Worm (Caenorhabditis elegans): Measurements from ENCODE around the gene nit-1.

nit-1 gene

ce11 chrIII:3953235-3953634 is 31.2 kb downstream of the nit-1 start:
- TF ChIP-seq rbr-2 (tag; optimal IDR thresholded peaks at IDR 0.05) (peak; percentile 20), dve-1 (tag; optimal IDR thresholded peaks at IDR 0.05; ENCODE audit: insufficient read depth) (peak; percentile 72), aha-1 (tag) (peak; percentile 92), T20F7.1 (GFP tag; optimal IDR thresholded peaks at IDR 0.05) (no peak), dmd-6 (GFP tag; IDR thresholded peaks at IDR 0.05) (peak; percentile 69), nhr-11 (tag; optimal IDR thresholded peaks at IDR 0.05) (peak; percentile 43), hmg-1.1 (GFP tag; IDR thresholded peaks at IDR 0.05) (no peak; the same call in none of the 2 replicates), unc-62 (GFP tag; optimal IDR thresholded peaks at IDR 0.05 in 1 of 2) (peak in 1 of 2 experiments; percentile 100), unc-62 (tag; optimal IDR thresholded peaks at IDR 0.05) (no peak), nhr-28 (tag; optimal IDR thresholded peaks at IDR 0.05) (peak; percentile 70), nhr-77 (tag; optimal IDR thresholded peaks at IDR 0.05) (peak; percentile 57), ctbp-1 (GFP tag; IDR thresholded peaks at IDR 0.05) (peak; percentile 47; the same call in 1 of the 2 replicates), ZK546.5 (tag; optimal IDR thresholded peaks at IDR 0.05) (no peak), ceh-28 (tag; optimal IDR thresholded peaks at IDR 0.05) (peak; percentile 2), madf-5 (GFP tag; IDR thresholded peaks at IDR 0.05) (0 out of 4 replicates have a peak, but pooled peaks of 1 of the 2 experiments have one; percentile 49), cey-2 (tag; optimal IDR thresholded peaks at IDR 0.05; ENCODE audit: borderline replicate concordance, insufficient read depth) (peak; percentile 25), nhr-25 (tag; optimal IDR thresholded peaks at IDR 0.05; ENCODE audit: borderline replicate concordance, insufficient read depth) (no peak), nhr-6 (tag; optimal IDR thresholded peaks at IDR 0.05) (peak; percentile 24), mep-1 (tag; optimal IDR thresholded peaks at IDR 0.05) (peak; percentile 56), hlh-11 (tag; optimal IDR thresholded peaks at IDR 0.05) (peak; percentile 93), set-16 (GFP tag; IDR thresholded peaks at IDR 0.05) (peak; percentile 74; the same call in 1 of the 2 replicates), hif-1 (tag; optimal IDR thresholded peaks at IDR 0.05) (peak in 1 of 2 experiments; percentile 80), ceh-20 (GFP tag; IDR thresholded peaks at IDR 0.05) (peak; percentile 81), mxl-3 (GFP tag; optimal IDR thresholded peaks at IDR 0.05) (peak; percentile 75), daf-8 (GFP tag; IDR thresholded peaks at IDR 0.05) (no peak), madf-9 (GFP tag; conservative IDR thresholded peaks at IDR 0.05) (0 out of 2 replicates have a peak, but pooled peaks have one; percentile 33), nhr-48 (tag; optimal IDR thresholded peaks at IDR 0.05) (peak; percentile 93), dmd-8 (GFP tag; IDR thresholded peaks at IDR 0.05) (no peak), mdt-29 (GFP tag; IDR thresholded peaks at IDR 0.05) (0 out of 2 replicates have a peak, but pooled peaks have one; percentile 48), hlh-30 (tag; optimal IDR thresholded peaks at IDR 0.05; ENCODE audit: insufficient read depth) (peak; percentile 96), F37D6.2 (tag; optimal IDR thresholded peaks at IDR 0.05) (peak; percentile 9), daf-16 (GFP tag; optimal IDR thresholded peaks at IDR 0.05) (no peak), daf-16 (tag; optimal IDR thresholded peaks at IDR 0.05) (peak; percentile 34), mdl-1 (tag; optimal IDR thresholded peaks at IDR 0.05) (peak; percentile 42 to 87), lin-39 (tag; optimal IDR thresholded peaks at IDR 0.05) (peak; percentile 63), nhr-111 (GFP tag; optimal IDR thresholded peaks at IDR 0.05) (no peak), lsy-2 (tag; optimal IDR thresholded peaks at IDR 0.05) (peak; percentile 1 to 65), zip-2 (tag; optimal IDR thresholded peaks at IDR 0.05) (no peak), nhr-102 (tag; optimal IDR thresholded peaks at IDR 0.05) (peak; percentile 36)

- no peak for TF ChIP-seq Y48G9A.11 (GFP tag; IDR thresholded peaks at IDR 0.05)
- TF ChIP-seq hlh-30 (tag; optimal IDR thresholded peaks at IDR 0.05; ENCODE audit: insufficient read depth), result peak; percentile 96
- TF ChIP-seq aha-1 (tag), result peak; percentile 96
- TF ChIP-seq nhr-28 (tag; optimal IDR thresholded peaks at IDR 0.05), result peak; percentile 52
- TF ChIP-seq dpl-1 (GFP tag; optimal IDR thresholded peaks at IDR 0.05), result peak; percentile 10
- peak; percentile 70 to 84 for TF ChIP-seq mdl-1 (tag; optimal IDR thresholded peaks at IDR 0.05)
- TF ChIP-seq hlh-11 (tag; optimal IDR thresholded peaks at IDR 0.05), result peak; percentile 78
- no peak; the same call in 1 of the 2 replicates for TF ChIP-seq T26A8.4 (GFP tag; IDR thresholded peaks at IDR 0.05)
- peak; percentile 49 for TF ChIP-seq mep-1 (tag; optimal IDR thresholded peaks at IDR 0.05)
- 0 out of 2 replicates have a peak, but pooled peaks have one; percentile 20 for TF ChIP-seq dmd-6 (GFP tag; IDR thresholded peaks at IDR 0.05)
- peak; percentile 63 for TF ChIP-seq nhr-11 (tag; optimal IDR thresholded peaks at IDR 0.05)
- TF ChIP-seq nhr-10 (tag; optimal IDR thresholded peaks at IDR 0.05), result no peak
- TF ChIP-seq ctbp-1 (GFP tag; IDR thresholded peaks at IDR 0.05), result peak; percentile 47; the same call in 1 of the 2 replicates
- peak in 1 of 2 experiments; percentile 60 for TF ChIP-seq unc-62 (GFP tag; optimal IDR thresholded peaks at IDR 0.05 in 1 of 2)
- no peak for TF ChIP-seq unc-62 (tag; optimal IDR thresholded peaks at IDR 0.05)
- TF ChIP-seq mxl-3 (GFP tag; optimal IDR thresholded peaks at IDR 0.05), result peak; percentile 55
- TF ChIP-seq hif-1 (tag; optimal IDR thresholded peaks at IDR 0.05), result peak; percentile 17 to 91
- no peak for TF ChIP-seq hmg-1.1 (GFP tag; IDR thresholded peaks at IDR 0.05)
- peak in 1 of 2 experiments; percentile 69 for TF ChIP-seq lsy-2 (tag; optimal IDR thresholded peaks at IDR 0.05)
- TF ChIP-seq ama-1 (optimal IDR thresholded peaks at IDR 0.05), result peak; percentile 27
- TF ChIP-seq ceh-44 (GFP tag; IDR thresholded peaks at IDR 0.05), result no peak
- TF ChIP-seq nhr-48 (tag; optimal IDR thresholded peaks at IDR 0.05), result peak; percentile 72
Observed at ce11 chrIII:3954220-3954619, 32.2 kb downstream of the nit-1 start.
